Worm (Caenorhabditis elegans): ENCODE measurements around the gene str-3.

ce11 chrIV:11148788-11149366, 48.7 kb upstream of the str-3 start:
- no peak for TF ChIP-seq lim-6 (tag; optimal IDR thresholded peaks at IDR 0.05)
- TF ChIP-seq unc-42 (tag; optimal IDR thresholded peaks at IDR 0.05) = no peak
- no peak for TF ChIP-seq pax-1 (tag; optimal IDR thresholded peaks at IDR 0.05)
- TF ChIP-seq nfya-1 (tag; optimal IDR thresholded peaks at IDR 0.05) = no peak
- TF ChIP-seq ceh-9 (tag; optimal IDR thresholded peaks at IDR 0.05) = no peak
- TF ChIP-seq ceh-45 (GFP tag; IDR thresholded peaks at IDR 0.05) = no peak
- no peak for TF ChIP-seq rnt-1 (tag; optimal IDR thresholded peaks at IDR 0.05)
- TF ChIP-seq hlh-30 (tag; optimal IDR thresholded peaks at IDR 0.05; ENCODE audit: insufficient read depth) = no peak
- TF ChIP-seq pag-3 (tag; optimal IDR thresholded peaks at IDR 0.05; ENCODE audit: borderline replicate concordance) = no peak
- TF ChIP-seq sox-4 (tag; optimal IDR thresholded peaks at IDR 0.05) = no peak
- TF ChIP-seq ceh-31 (tag; optimal IDR thresholded peaks at IDR 0.05) = no peak
